Worm (Caenorhabditis elegans): ENCODE data around the gene kin-33.
"Not testable (repeated sequence)": the region's sequence is repeated elsewhere in the genome, so short reads cannot be mapped to it uniquely, and the experiment has no call there.

The kin-33 gene

ce11 chrV:219632-220031 is 14.8 kb downstream of the kin-33 start, which contains the start of gene srh-80:
srh-80 (plus strand) TSS chrV:219932.
- TF ChIP-seq elt-3 (tag; optimal IDR thresholded peaks at IDR 0.05) = no peak
- TF ChIP-seq crh-2 (tag; optimal IDR thresholded peaks at IDR 0.05) = no peak
- no peak for TF ChIP-seq unc-39 (tag; optimal IDR thresholded peaks at IDR 0.05)
- TF ChIP-seq F13H6.1 (tag; optimal IDR thresholded peaks at IDR 0.05) = no peak

ce11 chrV:216847-217246 is 17.6 kb downstream of the kin-33 start, which contains the start of gene srh-78:
srh-78 (plus strand) TSS chrV:217147.
- TF ChIP-seq nhr-21 (tag; optimal IDR thresholded peaks at IDR 0.05) (no peak), nhr-237 (tag; optimal IDR thresholded peaks at IDR 0.05) (no peak), snpc-4 (tag; optimal IDR thresholded peaks at IDR 0.05) (no peak), fos-1 (tag; optimal IDR thresholded peaks at IDR 0.05) (no peak), ceh-16 (tag; optimal IDR thresholded peaks at IDR 0.05) (no peak)

DNA sequence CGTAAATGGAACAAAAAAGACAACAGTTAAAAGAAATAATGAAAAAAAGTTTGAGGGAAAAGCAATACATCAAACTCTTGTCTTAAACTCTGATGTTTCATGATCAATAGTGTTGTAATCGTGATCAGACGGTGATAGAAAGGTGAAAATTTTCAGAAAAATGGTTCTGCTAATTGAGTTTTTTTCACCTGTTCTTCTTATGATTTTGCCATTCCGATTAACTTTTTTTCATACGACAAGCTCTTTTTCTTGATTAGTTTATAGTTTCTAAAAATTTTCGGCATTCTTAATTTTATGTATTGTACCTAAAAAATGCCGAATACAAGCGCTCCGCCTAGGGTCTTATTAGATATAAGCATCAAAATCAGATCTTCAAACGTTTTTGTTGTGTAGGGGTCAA is 18.8 kb downstream of the kin-33 start:
- no peak for TF ChIP-seq ZK546.5 (tag; optimal IDR thresholded peaks at IDR 0.05)

- TF ChIP-seq skn-1 (tag; optimal IDR thresholded peaks at IDR 0.05); peb-1 (tag; optimal IDR thresholded peaks at IDR 0.05); lin-13 (GFP tag; optimal IDR thresholded peaks at IDR 0.05): not testable (repeated sequence)
Observed at ce11 chrV:212687-213086, 21.8 kb downstream of the kin-33 start, which contains the start of gene DC2.5. DC2.5 (minus strand) TSS chrV:212787.

DNA sequence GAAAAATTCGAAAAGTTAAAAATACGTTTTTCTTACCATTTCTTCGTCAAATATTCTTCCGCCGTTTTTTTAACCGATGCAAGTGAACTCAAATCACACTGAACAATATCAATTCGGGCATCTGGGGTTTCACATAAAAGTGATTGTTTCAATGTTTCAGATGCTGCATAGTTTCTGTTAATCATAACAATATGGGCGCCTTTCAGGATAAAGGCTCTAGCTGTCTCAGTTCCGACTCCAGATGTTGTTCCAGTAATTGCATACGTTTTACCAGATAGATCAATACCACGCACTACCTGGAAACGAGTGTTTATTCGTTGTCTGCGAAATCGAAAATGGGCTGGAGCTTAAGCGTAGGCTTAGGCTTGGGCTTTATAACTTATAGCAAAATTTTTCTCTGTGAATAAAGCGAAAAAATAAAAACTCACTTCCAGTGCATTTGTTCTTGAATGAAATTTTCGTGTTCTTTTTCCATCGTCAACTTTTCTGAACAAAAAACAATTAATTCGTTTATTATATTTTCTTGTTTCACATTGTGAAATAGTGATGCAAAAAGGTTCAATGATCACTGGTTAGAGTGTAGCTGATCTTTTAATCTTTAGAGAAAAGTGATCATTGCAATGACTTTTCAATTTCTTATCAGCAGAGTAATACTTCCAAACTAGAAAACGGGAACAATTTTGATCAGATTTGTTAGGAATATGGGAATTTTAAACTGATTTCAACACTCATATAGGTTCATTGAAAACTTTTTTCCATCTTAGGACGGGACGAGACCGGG is 22.9 kb downstream of the kin-33 start:
- TF ChIP-seq Y55F3AM.14 (GFP tag; optimal IDR thresholded peaks at IDR 0.05) (no peak), nhr-6 (tag; optimal IDR thresholded peaks at IDR 0.05) (no peak), lsy-2 (tag; optimal IDR thresholded peaks at IDR 0.05) (peak in 1 of 2 experiments; percentile 13), alr-1 (tag; optimal IDR thresholded peaks at IDR 0.05) (no peak), nhr-10 (tag; optimal IDR thresholded peaks at IDR 0.05) (no peak), sma-9 (GFP tag; optimal IDR thresholded peaks at IDR 0.05) (peak; percentile 66), sma-9 (tag; optimal IDR thresholded peaks at IDR 0.05) (no peak), elt-3 (tag; optimal IDR thresholded peaks at IDR 0.05) (no peak), unc-39 (tag; optimal IDR thresholded peaks at IDR 0.05) (no peak), lin-13 (GFP tag; optimal IDR thresholded peaks at IDR 0.05) (no peak), ztf-4 (tag; optimal IDR thresholded peaks at IDR 0.05) (no peak), nhr-23 (tag; optimal IDR thresholded peaks at IDR 0.05) (no peak), ceh-82 (tag; optimal IDR thresholded peaks at IDR 0.05) (no peak), crh-2 (tag; optimal IDR thresholded peaks at IDR 0.05) (peak; percentile 8), gmeb-1 (tag; optimal IDR thresholded peaks at IDR 0.05) (peak; percentile 26), nhr-11 (tag; optimal IDR thresholded peaks at IDR 0.05) (no peak), lin-39 (tag; optimal IDR thresholded peaks at IDR 0.05) (no peak), snpc-4 (tag; optimal IDR thresholded peaks at IDR 0.05) (no peak), sem-4 (tag; optimal IDR thresholded peaks at IDR 0.05) (no peak), unc-62 (GFP tag; optimal IDR thresholded peaks at IDR 0.05) (no peak), nhr-129 (tag; optimal IDR thresholded peaks at IDR 0.05) (peak; percentile 79), fos-1 (tag; optimal IDR thresholded peaks at IDR 0.05) (peak; percentile 36), nhr-25 (tag; optimal IDR thresholded peaks at IDR 0.05) (no peak)

DNA sequence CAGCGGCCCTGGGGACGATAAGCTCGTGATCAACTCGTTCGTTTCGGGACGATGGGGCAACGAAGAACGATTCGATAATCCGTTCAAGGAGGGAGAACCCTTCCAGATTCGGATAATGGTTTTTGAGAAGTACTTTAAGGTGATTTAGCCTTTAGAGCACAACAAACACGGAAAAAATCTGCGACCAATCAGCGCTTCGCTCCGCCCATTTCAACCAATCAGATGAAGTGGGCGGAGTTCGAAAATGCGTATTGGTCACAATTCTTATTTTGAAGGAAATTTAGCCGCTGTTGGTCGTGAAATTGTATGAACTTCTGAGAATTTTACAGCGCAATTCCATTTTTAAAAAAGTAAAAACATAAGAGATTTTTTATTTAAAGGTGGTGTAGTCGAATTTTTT is 27.7 kb downstream of the kin-33 start:
- no peak for TF ChIP-seq egl-27 (tag; optimal IDR thresholded peaks at IDR 0.05)
- TF ChIP-seq nhr-237 (tag; optimal IDR thresholded peaks at IDR 0.05) = no peak
- TF ChIP-seq elt-3 (tag; optimal IDR thresholded peaks at IDR 0.05) = no peak
- TF ChIP-seq elt-1 (tag; optimal IDR thresholded peaks at IDR 0.05) = no peak
- no peak for TF ChIP-seq peb-1 (tag; optimal IDR thresholded peaks at IDR 0.05)
- no peak for TF ChIP-seq nhr-129 (tag; optimal IDR thresholded peaks at IDR 0.05)
- no peak for TF ChIP-seq nhr-12 (tag; optimal IDR thresholded peaks at IDR 0.05)
- no peak for TF ChIP-seq sma-3 (GFP tag; optimal IDR thresholded peaks at IDR 0.05)
- no peak for TF ChIP-seq nhr-6 (tag; optimal IDR thresholded peaks at IDR 0.05)
- no peak for TF ChIP-seq unc-55 (GFP tag; optimal IDR thresholded peaks at IDR 0.05)
